Fruit fly (Drosophila melanogaster): ENCODE measurements around the gene CG11891.

DNA sequence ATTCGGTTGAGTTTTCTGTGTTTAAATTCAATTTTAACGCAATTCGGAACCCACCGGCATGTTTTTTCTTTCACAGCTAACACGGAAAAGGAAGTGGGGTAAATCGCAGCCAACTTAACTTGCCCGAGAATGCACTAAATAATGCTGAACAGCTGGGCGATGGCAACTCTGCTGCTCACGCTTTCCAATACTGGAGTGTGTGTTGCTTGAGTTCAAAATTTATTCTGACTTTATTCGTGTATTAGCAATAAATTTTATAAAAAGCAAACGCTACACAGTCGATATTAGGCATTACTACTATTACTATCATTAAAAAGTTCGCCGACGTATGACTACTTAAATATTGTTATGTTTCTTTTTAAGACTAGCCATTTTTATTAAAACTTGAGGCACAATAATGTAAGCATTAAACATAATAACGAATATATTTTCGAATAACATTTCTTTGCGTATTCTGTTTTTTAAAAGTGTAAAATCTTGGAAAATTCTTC lies 22.6 kb upstream of the CG11891 start, which contains the start of the genes RpS27 and Nup37:
- TF ChIP-seq achi (GFP tag; optimal IDR thresholded peaks at IDR 0.05) (peak; percentile 93), acj6 (GFP tag; optimal IDR thresholded peaks at IDR 0.05) (peak; percentile 92)
